Fruit fly (Drosophila melanogaster): ENCODE data around the gene CG7632.

DNA sequence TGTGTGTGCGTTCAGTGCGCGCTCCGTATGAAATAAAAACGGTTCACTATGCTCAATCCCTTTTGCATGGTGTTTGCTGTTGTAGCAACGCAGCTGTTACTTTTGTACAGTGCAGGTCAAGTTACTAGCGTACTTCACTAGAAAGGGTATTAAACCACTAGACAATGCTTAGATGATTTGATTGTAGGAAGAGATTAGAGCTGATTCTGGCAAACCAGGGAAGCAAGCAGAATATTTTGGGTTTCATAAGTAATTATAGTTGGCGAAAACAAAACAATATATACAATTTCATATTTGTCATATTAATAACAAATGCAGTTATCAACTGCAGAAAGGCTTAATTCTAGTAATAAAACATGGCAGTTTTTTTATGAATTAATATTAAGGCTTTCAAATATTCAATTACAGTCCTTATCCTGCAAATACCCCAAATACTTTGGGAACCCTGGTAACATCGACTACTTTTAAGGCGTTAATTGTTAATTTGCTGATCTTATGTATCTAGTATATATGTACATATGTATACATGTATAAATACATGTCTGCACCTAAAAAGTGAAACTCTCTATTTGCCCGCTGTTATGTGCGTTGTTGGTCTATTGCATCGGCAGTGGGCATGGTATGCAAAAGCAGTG is 42.8 kb downstream of the CG7632 start:
- TF ChIP-seq usp (GFP tag; optimal IDR thresholded peaks at IDR 0.05) (no peak), jim (GFP tag; optimal IDR thresholded peaks at IDR 0.05) (no peak), Abd-B (GFP tag; optimal IDR thresholded peaks at IDR 0.05) (no peak)
